Fruit fly (Drosophila melanogaster) whole organism, embryonic: ENCODE results near the gene Trim9.

Source experiments
- C15 ChIP-seq: fragments of 200-800 bp; sonication (Bioruptor generic); IDR thresholded peaks from 3 replicates; pipeline ENCODE4 v1.3.6; 2022; ENCODE audit warnings: missing biosample characterization, missing genetic modification characterization
- CG31365 ChIP-seq: fragments of 200-800 bp; sonication (Bioruptor generic); optimal IDR thresholded peaks from 2 replicates; lab custom pipeline; 2018; ENCODE audit warnings: missing biosample characterization, mild to moderate bottlenecking, missing genetic modification characterization
- CG34376 ChIP-seq: fragments of 200-800 bp; sonication (Bioruptor generic); optimal IDR thresholded peaks from 2 replicates; lab custom pipeline; 2018; ENCODE audit warnings: missing biosample characterization, mild to moderate bottlenecking, missing genetic modification characterization
- CG3847 ChIP-seq: fragments of 200-800 bp; sonication (Bioruptor generic); IDR thresholded peaks from 2 replicates; pipeline ENCODE4 v1.3.6; 2022; ENCODE audit warnings: missing biosample characterization, missing genetic modification characterization
- CG9727 ChIP-seq: fragments of 200-800 bp; sonication (Bioruptor generic); optimal IDR thresholded peaks from 3 replicates; lab custom pipeline; 2017; ENCODE audit warnings: missing biosample characterization, mild to moderate bottlenecking, missing genetic modification characterization
- Gug ChIP-seq: fragments of 200-800 bp; sonication (Bioruptor generic); IDR thresholded peaks from 4 replicates; pipeline ENCODE4 v1.3.6; 2022; ENCODE audit warnings: missing biosample characterization, missing genetic modification characterization
- HHEX ChIP-seq: fragments of 200-800 bp; sonication (Bioruptor generic); optimal IDR thresholded peaks from 3 replicates; lab custom pipeline; 2017; ENCODE audit warnings: missing biosample characterization, mild to moderate bottlenecking, missing genetic modification characterization, missing genetic modification reagents
- Sin3A ChIP-seq: fragments of >200 bp; optimal IDR thresholded peaks from 2 replicates; lab custom pipeline; 2018
- Sry-β ChIP-seq: fragments of 200-800 bp; sonication (Bioruptor generic); optimal IDR thresholded peaks from 2 replicates; lab custom pipeline; 2018; ENCODE audit warnings: missing biosample characterization, mild to moderate bottlenecking, missing genetic modification characterization, moderate library complexity
- Ssrp ChIP-seq: fragments of 200-800 bp; sonication (Bioruptor generic); optimal IDR thresholded peaks from 2 replicates; lab custom pipeline; 2018; ENCODE audit warnings: missing biosample characterization, mild to moderate bottlenecking, missing genetic modification characterization, moderate library complexity
- onecut ChIP-seq: fragments of 200-800 bp; sonication (Bioruptor generic); IDR thresholded peaks from 2 replicates; pipeline ENCODE4 v1.3.6; 2022; ENCODE audit warnings: missing biosample characterization, missing genetic modification characterization
- psq ChIP-seq: fragments of 200-800 bp; sonication (Bioruptor generic); optimal IDR thresholded peaks from 2 replicates; lab custom pipeline; 2017; ENCODE audit warnings: missing biosample characterization, missing genetic modification characterization
- slbo ChIP-seq: fragments of 200-800 bp; sonication (Bioruptor generic); IDR thresholded peaks from 2 replicates; pipeline ENCODE4 v1.3.6; 2022; ENCODE audit warnings: missing biosample characterization, missing genetic modification characterization
- sob ChIP-seq: fragments of 200-800 bp; sonication (Bioruptor generic); IDR thresholded peaks from 2 replicates; pipeline ENCODE4 v1.3.6; 2022; ENCODE audit warnings: missing biosample characterization, missing genetic modification characterization

DNA sequence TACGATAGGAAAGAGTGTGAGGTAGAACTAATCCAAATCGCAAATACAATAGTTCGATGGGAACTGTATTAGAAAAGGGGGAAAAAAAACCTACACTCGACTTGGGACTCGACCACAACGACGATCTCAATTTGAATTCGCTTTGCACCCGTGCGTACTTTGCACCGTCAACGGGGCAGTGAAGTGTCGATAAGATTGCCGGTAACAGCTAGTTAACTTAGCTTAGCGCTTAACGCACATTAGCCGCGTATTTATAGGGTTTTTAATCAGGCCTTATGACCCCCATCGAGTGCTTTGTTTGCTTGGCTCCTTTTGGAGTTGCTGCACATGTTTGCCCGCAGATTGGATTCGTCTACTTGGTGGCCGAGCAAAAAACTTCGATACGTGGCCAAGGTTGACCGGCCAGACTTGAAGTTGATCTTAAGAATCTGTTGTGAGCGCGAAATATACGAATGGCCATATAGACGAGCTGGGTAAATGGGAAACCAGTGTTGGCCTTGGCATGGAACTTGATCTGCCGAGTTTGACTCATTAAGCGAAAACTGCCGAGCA is 30.0 kb upstream of the Trim9 start:
- TF ChIP-seq Sin3A (lab: Kevin White, UChicago), result no peak
- TF ChIP-seq slbo, result no peak
- TF ChIP-seq CG31365 (tag; lab: Kevin White, UChicago), result no peak
- no peak for TF ChIP-seq C15 (GFP tag; lab: Robert Waterston, UW)
- TF ChIP-seq CG34376 (GFP tag; lab: Kevin White, UChicago), result no peak
- TF ChIP-seq Sry-β (GFP tag; lab: Kevin White, UChicago), result no peak
- TF ChIP-seq Ssrp (tag; lab: Kevin White, UChicago), result no peak
- TF ChIP-seq CG9727, result no peak
- TF ChIP-seq Gug (GFP tag; lab: Robert Waterston, UW), result no peak
- no peak for TF ChIP-seq sob (GFP tag; lab: Robert Waterston, UW)
- TF ChIP-seq HHEX (GFP tag; lab: Kevin White, UChicago), result no peak
- no peak for TF ChIP-seq onecut (GFP tag; lab: Robert Waterston, UW)
- no peak for TF ChIP-seq psq
- no peak for TF ChIP-seq CG3847 (GFP tag; lab: Robert Waterston, UW)
